Worm (Caenorhabditis elegans) whole organism, midembryonic: Measurements from ENCODE around the gene ZK262.2.
A peak's percentile ranks its signal among the peaks of the same experiment; 100 is the strongest.

Source experiments
- T22C8.4 ChIP-seq: fragments of 200-800 bp; sonication (Bioruptor generic); IDR thresholded peaks from 2 replicates; pipeline ENCODE4 v1.3.6; 2022; ENCODE audit warnings: missing genetic modification characterization, missing compliant biosample characterization
- cog-1 ChIP-seq: sonication (generic microtip); optimal IDR thresholded peaks from 2 replicates; lab custom pipeline; 2016; ENCODE audit warnings: missing genetic modification characterization, missing compliant biosample characterization
- flt-1 ChIP-seq: fragments of 200-800 bp; sonication (Bioruptor generic); IDR thresholded peaks from 2 replicates; pipeline ENCODE4 v1.3.6; 2022; ENCODE audit warnings: missing genetic modification characterization, missing compliant biosample characterization
- klf-2 ChIP-seq: fragments of 200-800 bp; sonication (Bioruptor generic); conservative IDR thresholded peaks from 2 replicates; pipeline ENCODE4 v1.3.6; 2022; ENCODE audit warnings: missing genetic modification reagents, missing genetic modification characterization, missing compliant biosample characterization
- med-1 ChIP-seq: sonication (generic microtip); optimal IDR thresholded peaks from 2 replicates; lab custom pipeline; 2017; ENCODE audit warnings: missing genetic modification characterization, mild to moderate bottlenecking, missing compliant biosample characterization, antibody characterized with exemption, missing genetic modification reagents; ENCODE audit not compliant: insufficient read depth
- ref-1 ChIP-seq: fragments of 200-800 bp; sonication (Bioruptor generic); conservative IDR thresholded peaks from 2 replicates; pipeline ENCODE4 v1.3.6; 2022; ENCODE audit warnings: missing genetic modification reagents, missing genetic modification characterization, missing compliant biosample characterization
- tab-1 ChIP-seq: fragments of 200-800 bp; sonication (Bioruptor generic); IDR thresholded peaks from 2 replicates; pipeline ENCODE4 v1.3.6; 2022; ENCODE audit warnings: missing genetic modification characterization, missing compliant biosample characterization
- ztf-23 ChIP-seq: fragments of 200-800 bp; sonication (Bioruptor generic); IDR thresholded peaks from 2 replicates; pipeline ENCODE4 v1.3.6; 2022; ENCODE audit warnings: missing genetic modification reagents, missing genetic modification characterization, missing compliant biosample characterization
- ztf-29 ChIP-seq: fragments of 200-800 bp; sonication (Bioruptor generic); IDR thresholded peaks from 2 replicates; pipeline ENCODE4 v1.3.6; 2022; ENCODE audit warnings: missing genetic modification reagents, missing genetic modification characterization, missing compliant biosample characterization

The ZK262.2 gene

DNA sequence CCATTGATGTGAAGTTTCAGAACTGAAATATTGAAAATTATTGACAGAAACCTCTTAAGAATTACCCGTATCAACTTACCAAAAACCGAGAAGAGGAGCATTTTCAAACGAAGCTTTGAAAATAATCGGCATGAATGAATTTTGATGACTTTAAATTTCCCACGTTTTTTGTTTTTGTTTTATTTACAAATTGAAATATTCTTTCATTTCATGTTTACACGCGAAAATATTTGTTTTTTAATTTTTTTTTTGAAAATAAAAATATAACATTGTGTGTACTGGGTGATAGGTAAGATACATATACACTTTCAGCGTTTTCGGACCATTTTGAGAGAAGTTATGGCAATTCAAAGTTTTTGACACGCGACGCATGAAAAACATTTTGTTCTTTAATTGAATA, 17.1 kb downstream of the ZK262.2 start, which contains the start of gene Y51A2B.9:
Gene Y51A2B.9 (minus strand): TSS at position 101 of the 400 bp plus-strand sequence.
- TF ChIP-seq flt-1 (GFP tag; lab: Robert Waterston, UW) = no peak
- TF ChIP-seq tab-1 = no peak

DNA sequence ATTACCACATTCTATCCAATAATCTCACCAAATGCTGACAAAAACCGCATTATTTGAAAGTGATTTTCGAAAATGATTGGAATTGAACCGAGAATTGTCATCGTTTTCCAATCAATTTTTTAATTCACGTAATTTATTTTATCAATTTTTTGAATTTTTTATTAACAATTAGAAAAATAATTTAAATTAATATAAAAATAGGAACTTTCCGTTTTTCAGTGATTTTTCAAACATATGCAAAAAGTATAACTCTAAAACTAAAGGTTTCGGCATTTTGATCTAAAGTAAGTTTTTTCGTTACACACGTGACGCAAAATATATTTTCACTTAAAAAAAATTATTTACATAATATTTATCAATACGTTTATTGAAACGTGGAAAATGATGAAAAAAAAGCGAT, 18.6 kb downstream of the ZK262.2 start, which contains the start of gene Y51A2B.6:
Gene Y51A2B.6 (minus strand): TSS at position 101 of the 400 bp plus-strand sequence.
- TF ChIP-seq cog-1 (tag; lab: Kevin White, UChicago) (no peak), klf-2 (GFP tag; lab: Robert Waterston, UW) (no peak), med-1 (GFP tag; lab: Kevin White, UChicago) (no peak), T22C8.4 (GFP tag; lab: Robert Waterston, UW) (no peak), flt-1 (GFP tag; lab: Robert Waterston, UW) (no peak), tab-1 (no peak), ztf-29 (GFP tag; lab: Robert Waterston, UW) (no peak), ref-1 (GFP tag; lab: Robert Waterston, UW) (no peak), ztf-23 (GFP tag; lab: Robert Waterston, UW) (no peak)

DNA sequence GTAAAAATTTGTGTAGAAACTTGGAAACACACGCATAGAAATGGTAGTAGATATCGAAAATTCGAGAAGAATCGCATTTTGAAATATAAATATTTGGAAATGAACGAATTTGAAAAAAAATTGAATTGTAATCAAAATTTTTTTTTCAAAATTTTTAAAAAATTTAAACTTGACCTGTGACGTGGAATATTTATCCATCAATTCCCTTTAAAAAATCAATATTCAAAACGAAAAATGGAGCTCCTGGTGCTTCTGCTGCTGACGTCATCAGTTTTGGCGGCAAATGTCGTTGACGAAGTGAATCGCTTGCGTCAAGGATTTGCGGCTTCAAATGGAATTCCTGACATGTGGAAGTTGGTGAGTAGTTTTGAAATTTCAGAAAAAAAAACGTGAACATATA, 23.7 kb downstream of the ZK262.2 start, which contains the start of the genes Y51A2B.4 and Y51A2B.5:
Gene Y51A2B.4 (minus strand): TSS at position 101 of the 400 bp plus-strand sequence.
Gene Y51A2B.5 (plus strand): TSS at position 232 of the 400 bp plus-strand sequence.
- TF ChIP-seq tab-1 (no peak), klf-2 (GFP tag; lab: Robert Waterston, UW) (no peak), ztf-29 (GFP tag; lab: Robert Waterston, UW) (no peak), T22C8.4 (GFP tag; lab: Robert Waterston, UW) (no peak), cog-1 (tag; lab: Kevin White, UChicago) (no peak), ztf-23 (GFP tag; lab: Robert Waterston, UW) (no peak), ref-1 (GFP tag; lab: Robert Waterston, UW) (no peak), med-1 (GFP tag; lab: Kevin White, UChicago) (no peak), flt-1 (GFP tag; lab: Robert Waterston, UW) (no peak)

DNA sequence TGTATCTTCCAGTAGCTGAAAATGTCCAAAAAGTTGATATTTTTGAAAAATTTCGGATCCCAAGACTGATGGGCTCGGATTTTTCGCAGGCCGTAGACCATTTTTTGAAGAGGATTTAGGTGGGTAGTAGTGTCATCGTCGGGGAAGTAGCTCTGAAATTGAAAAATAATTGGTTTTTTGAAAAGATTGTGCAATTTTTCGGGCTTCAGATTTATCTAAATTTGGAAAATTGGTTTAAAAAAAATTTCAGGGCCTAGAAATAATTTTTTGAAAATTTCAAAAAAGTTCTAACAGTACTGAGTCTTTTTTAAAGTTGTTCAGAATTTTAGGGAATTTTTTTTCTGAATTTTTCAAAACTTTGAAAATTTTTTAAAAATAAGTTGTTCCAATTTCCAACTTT, 30.2 kb downstream of the ZK262.2 start, which contains the start of gene nhr-288:
Gene nhr-288 (minus strand): TSS at position 101 of the 400 bp plus-strand sequence.
- TF ChIP-seq ref-1 (GFP tag; lab: Robert Waterston, UW) = no peak

DNA sequence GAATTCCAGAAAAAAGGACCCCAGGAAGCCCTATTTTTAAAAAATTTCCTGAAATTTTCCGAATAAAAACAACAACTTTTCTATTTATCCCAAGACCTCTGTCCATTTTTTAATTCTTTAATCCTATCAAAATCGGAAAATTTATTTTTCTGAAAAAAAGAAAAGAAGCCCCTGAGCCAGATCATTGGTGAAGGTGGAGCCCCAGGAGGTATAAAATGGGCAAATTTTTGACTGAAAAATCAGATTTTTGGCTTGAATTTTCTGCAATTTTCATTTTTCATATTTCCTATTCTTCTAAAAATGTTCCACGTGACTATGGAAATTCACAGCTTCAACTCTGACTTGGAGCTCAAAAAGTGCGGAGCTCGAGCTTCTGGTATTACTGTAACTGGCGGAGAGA, 34.0 kb downstream of the ZK262.2 start, which contains the start of gene Y51A2B.8:
Gene Y51A2B.8 (plus strand): TSS at position 301 of the 400 bp plus-strand sequence.
- TF ChIP-seq tab-1 (no peak), med-1 (GFP tag; lab: Kevin White, UChicago) (no peak), T22C8.4 (GFP tag; lab: Robert Waterston, UW) (no peak), ref-1 (GFP tag; lab: Robert Waterston, UW) (no peak), cog-1 (tag; lab: Kevin White, UChicago) (no peak), flt-1 (GFP tag; lab: Robert Waterston, UW) (no peak), ztf-23 (GFP tag; lab: Robert Waterston, UW) (no peak), ztf-29 (GFP tag; lab: Robert Waterston, UW) (no peak), klf-2 (GFP tag; lab: Robert Waterston, UW) (no peak)

DNA sequence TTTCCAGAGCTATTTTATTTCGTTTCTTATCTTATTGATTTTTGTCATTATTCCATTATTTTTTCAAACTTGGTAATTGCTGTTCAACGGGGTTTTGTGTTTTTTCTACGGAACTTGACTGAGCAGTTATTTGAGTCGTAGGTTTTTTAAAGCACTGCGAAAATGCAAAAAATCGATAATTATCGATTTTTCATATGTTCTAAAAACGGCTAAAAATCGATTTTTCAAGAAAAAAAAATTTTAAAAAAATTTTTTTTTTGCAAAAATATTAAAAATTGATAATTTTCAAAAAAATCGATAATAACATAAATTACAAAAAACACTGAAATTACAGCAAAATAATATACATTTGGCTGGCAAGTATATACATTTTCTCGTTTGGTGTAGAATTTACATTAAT, 37.2 kb downstream of the ZK262.2 start:
- TF ChIP-seq T22C8.4 (GFP tag; lab: Robert Waterston, UW) = peak; percentile 79
- no peak for TF ChIP-seq tab-1
- TF ChIP-seq klf-2 (GFP tag; lab: Robert Waterston, UW) = no peak

DNA sequence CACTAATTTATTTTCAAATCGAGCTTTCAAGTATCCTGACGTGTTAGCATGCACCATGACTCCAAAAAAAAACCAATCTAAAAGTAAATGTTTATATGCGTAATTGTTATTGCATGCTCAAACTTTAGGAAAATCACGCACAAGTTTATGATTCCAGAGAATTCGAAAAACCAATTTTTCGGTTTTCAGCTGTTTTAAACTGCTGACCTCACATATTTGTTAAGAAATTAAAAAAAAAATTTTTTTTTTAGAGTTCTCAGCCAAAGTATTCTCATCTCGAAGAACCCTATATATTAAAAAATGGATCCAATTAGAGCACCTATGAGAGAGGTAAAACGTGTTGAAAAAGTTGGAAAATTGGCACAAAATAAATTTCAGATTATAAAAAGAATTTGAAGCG, 38.6 kb downstream of the ZK262.2 start, which contains the start of gene Y51A2B.2:
Gene Y51A2B.2 (plus strand): TSS at position 301 of the 400 bp plus-strand sequence.
- TF ChIP-seq ref-1 (GFP tag; lab: Robert Waterston, UW) = no peak
- TF ChIP-seq med-1 (GFP tag; lab: Kevin White, UChicago) = no peak
- TF ChIP-seq ztf-29 (GFP tag; lab: Robert Waterston, UW) = no peak
- no peak for TF ChIP-seq ztf-23 (GFP tag; lab: Robert Waterston, UW)
- no peak for TF ChIP-seq tab-1
- TF ChIP-seq cog-1 (tag; lab: Kevin White, UChicago) = no peak

DNA sequence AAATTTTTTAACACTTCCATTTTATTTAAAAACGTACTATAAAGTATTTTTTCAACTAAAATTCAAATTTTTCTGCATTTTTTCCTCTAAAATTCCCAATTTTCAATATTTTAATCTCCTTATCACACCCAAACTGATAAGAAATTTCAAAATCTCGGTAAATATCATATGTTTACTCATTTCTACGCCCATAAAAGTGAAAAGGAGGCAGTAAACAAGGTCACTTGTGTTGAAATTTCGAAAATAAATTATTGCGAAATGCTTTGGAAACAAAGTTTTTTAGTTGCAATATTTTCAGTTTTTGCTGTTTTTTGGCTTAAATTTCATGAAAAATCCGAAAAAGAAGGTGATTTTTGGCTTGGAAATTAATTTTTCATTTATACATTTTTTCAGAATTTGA, 41.2 kb downstream of the ZK262.2 start, which contains the start of gene C08E8.4:
Gene C08E8.4 (plus strand): TSS at position 268 of the 400 bp plus-strand sequence.
- TF ChIP-seq cog-1 (tag; lab: Kevin White, UChicago) (no peak), klf-2 (GFP tag; lab: Robert Waterston, UW) (no peak), ztf-23 (GFP tag; lab: Robert Waterston, UW) (no peak), ref-1 (GFP tag; lab: Robert Waterston, UW) (no peak), tab-1 (no peak), T22C8.4 (GFP tag; lab: Robert Waterston, UW) (no peak), flt-1 (GFP tag; lab: Robert Waterston, UW) (no peak), med-1 (GFP tag; lab: Kevin White, UChicago) (no peak), ztf-29 (GFP tag; lab: Robert Waterston, UW) (no peak)

DNA sequence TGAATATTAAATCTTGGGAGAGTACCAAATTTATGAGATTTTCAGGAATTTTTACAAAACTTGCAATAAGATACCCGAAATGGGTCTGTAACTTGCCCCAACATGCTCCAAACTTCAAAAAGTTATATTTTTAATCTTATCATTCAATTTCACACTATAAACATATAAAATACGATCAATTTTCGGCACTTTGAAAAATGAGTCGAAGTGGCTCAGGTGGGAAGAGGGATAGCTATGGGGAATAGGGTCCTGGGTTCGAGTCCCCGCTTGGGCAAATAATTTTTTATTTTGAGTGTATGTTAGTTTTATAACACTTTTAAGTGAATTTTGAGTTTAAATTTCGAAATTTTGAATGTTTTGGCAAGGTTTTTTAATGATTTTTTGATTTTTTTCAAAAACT, 41.8 kb downstream of the ZK262.2 start:
- TF ChIP-seq flt-1 (GFP tag; lab: Robert Waterston, UW) (no peak), T22C8.4 (GFP tag; lab: Robert Waterston, UW) (no peak), ref-1 (GFP tag; lab: Robert Waterston, UW) (no peak), tab-1 (no peak), cog-1 (tag; lab: Kevin White, UChicago) (no peak), klf-2 (GFP tag; lab: Robert Waterston, UW) (no peak), ztf-23 (GFP tag; lab: Robert Waterston, UW) (no peak), med-1 (GFP tag; lab: Kevin White, UChicago) (no peak), ztf-29 (GFP tag; lab: Robert Waterston, UW) (no peak)

DNA sequence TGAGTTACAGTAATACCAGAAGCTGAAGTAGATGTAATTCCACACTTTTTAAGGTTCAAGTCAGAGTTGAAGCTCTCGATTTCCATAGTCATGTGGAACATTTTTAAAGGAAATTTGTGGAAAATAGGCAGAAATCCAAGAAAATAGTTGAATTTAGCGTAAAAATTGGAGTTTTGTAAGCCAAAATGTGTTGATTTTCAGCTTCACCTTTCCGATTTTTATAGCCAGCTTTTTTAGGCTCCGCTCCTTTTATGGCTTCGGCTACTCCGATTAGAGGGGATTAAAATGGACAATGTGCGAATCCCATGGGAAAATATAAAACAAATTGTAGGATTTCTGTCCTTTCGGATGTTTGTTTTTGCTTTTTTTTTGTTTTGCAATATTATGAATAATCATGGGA, 44.5 kb downstream of the ZK262.2 start, which contains the start of gene C08E8.6:
Gene C08E8.6 (minus strand): TSS at position 101 of the 400 bp plus-strand sequence.
- TF ChIP-seq ztf-23 (GFP tag; lab: Robert Waterston, UW) (no peak), T22C8.4 (GFP tag; lab: Robert Waterston, UW) (no peak), med-1 (GFP tag; lab: Kevin White, UChicago) (no peak), ref-1 (GFP tag; lab: Robert Waterston, UW) (no peak), klf-2 (GFP tag; lab: Robert Waterston, UW) (no peak)
